Worm (Caenorhabditis elegans) whole organism, L1 larva: ENCODE results near the gene bnc-1.
A peak's percentile ranks its signal among the peaks of the same experiment; 100 is the strongest.

Experiments
- C04F5.9 ChIP-seq: sonication (generic microtip); optimal IDR thresholded peaks from 2 replicates; lab custom pipeline; 2016; ENCODE audit warnings: missing genetic modification characterization, missing compliant biosample characterization
- C16A3.4 ChIP-seq: fragments of 150-350 bp; optimal IDR thresholded peaks from 2 replicates; lab custom pipeline; 2014; ENCODE audit warnings: missing biosample characterization, missing genetic modification characterization
- F16B12.6 ChIP-seq: fragments of 150-350 bp; optimal IDR thresholded peaks from 2 replicates; lab custom pipeline; 2014; ENCODE audit warnings: missing biosample characterization, missing genetic modification characterization
- Y116A8C.19 ChIP-seq: sonication (generic microtip); optimal IDR thresholded peaks from 2 replicates; lab custom pipeline; 2016; ENCODE audit warnings: missing compliant biosample characterization, missing genetic modification characterization, borderline replicate concordance
- aly-2 ChIP-seq: fragments of 150-350 bp; optimal IDR thresholded peaks from 2 replicates; lab custom pipeline; 2014; ENCODE audit warnings: missing biosample characterization, missing genetic modification characterization
- blmp-1 ChIP-seq: fragments of 150-350 bp; optimal IDR thresholded peaks from 2 replicates; lab custom pipeline; 2014; ENCODE audit warnings: missing biosample characterization, missing genetic modification characterization
- dpl-1 ChIP-seq, 3 experiments: fragments of 150-350 bp in 2 of 3; sonication (generic microtip) in 1 of 3; optimal IDR thresholded peaks; 2 replicates each; lab custom pipeline; 2014 to 2017; ENCODE audit warnings: missing biosample characterization in 3 of 3, missing genetic modification characterization in 3 of 3, missing genetic modification reagents in 3 of 3
- dsc-1 ChIP-seq: sonication (generic microtip); optimal IDR thresholded peaks from 2 replicates; lab custom pipeline; 2016; ENCODE audit warnings: mild to moderate bottlenecking, missing genetic modification characterization, missing compliant biosample characterization
- efl-1 ChIP-seq, 4 experiments: fragments of 150-350 bp; optimal IDR thresholded peaks in 3 of 4; peaks in 1 of 4; 1 replicate in 1 of 4; 2 replicates in 3 of 4; lab custom pipeline; 2014; ENCODE audit warnings: missing biosample characterization in 2 of 4, missing genetic modification characterization in 2 of 4, missing genetic modification reagents in 2 of 4
- efl-3 ChIP-seq: fragments of 200-800 bp; sonication (Bioruptor generic); optimal IDR thresholded peaks from 2 replicates; lab custom pipeline; 2018; ENCODE audit warnings: mild to moderate bottlenecking, missing genetic modification characterization, missing compliant biosample characterization
- egl-13 ChIP-seq: sonication (generic microtip); optimal IDR thresholded peaks from 2 replicates; lab custom pipeline; 2016; ENCODE audit warnings: missing genotype, missing genetic modification reagents, missing genetic modification characterization, missing compliant biosample characterization
- egl-27 ChIP-seq, 2 experiments: fragments of 150-350 bp in 1 of 2; sonication (generic microtip); optimal IDR thresholded peaks; 3 replicates each; lab custom pipeline; 2017 to 2018; ENCODE audit warnings: missing biosample characterization in 2 of 2, missing genetic modification characterization in 2 of 2, missing genetic modification reagents in 2 of 2
- fkh-10 ChIP-seq: sonication (generic microtip); optimal IDR thresholded peaks from 2 replicates; lab custom pipeline; 2017; ENCODE audit warnings: missing biosample characterization, missing genetic modification reagents, missing genetic modification characterization
- fkh-8 ChIP-seq: sonication (generic microtip); optimal IDR thresholded peaks from 2 replicates; lab custom pipeline; 2016; ENCODE audit warnings: mild to moderate bottlenecking, missing genetic modification characterization, missing compliant biosample characterization
- fos-1 ChIP-seq: fragments of 150-350 bp; optimal IDR thresholded peaks from 2 replicates; lab custom pipeline; 2014; ENCODE audit warnings: missing biosample characterization, missing genetic modification characterization
- hlh-17 ChIP-seq: fragments of 200-800 bp; sonication (Bioruptor generic); optimal IDR thresholded peaks from 2 replicates; lab custom pipeline; 2018; ENCODE audit warnings: missing genetic modification characterization, mild to moderate bottlenecking, missing compliant biosample characterization, moderate library complexity, borderline replicate concordance
- hlh-4 ChIP-seq: sonication (generic microtip); optimal IDR thresholded peaks from 2 replicates; lab custom pipeline; 2016; ENCODE audit warnings: mild to moderate bottlenecking, missing genetic modification characterization, missing compliant biosample characterization
- irx-1 ChIP-seq: sonication (generic microtip); optimal IDR thresholded peaks from 2 replicates; lab custom pipeline; 2016; ENCODE audit warnings: missing genetic modification characterization, missing compliant biosample characterization
- isw-1 ChIP-seq: fragments of 200-800 bp; sonication (Bioruptor generic); IDR thresholded peaks from 2 replicates; pipeline ENCODE4 v1.3.6; 2022; ENCODE audit warnings: missing genetic modification characterization, missing compliant biosample characterization
- jun-1 ChIP-seq: fragments of 150-350 bp; optimal IDR thresholded peaks from 2 replicates; lab custom pipeline; 2014; ENCODE audit warnings: missing biosample characterization, missing genetic modification reagents, missing genetic modification characterization
- lin-35 ChIP-seq, 2 experiments: fragments of 150-350 bp; optimal IDR thresholded peaks; 2 replicates each; lab custom pipeline; 2014; ENCODE audit warnings: missing biosample characterization in 2 of 2, missing genetic modification characterization in 2 of 2, missing genetic modification reagents in 2 of 2
- lsy-2 ChIP-seq, 2 experiments: fragments of 150-350 bp; optimal IDR thresholded peaks; 2 replicates each; lab custom pipeline; 2014; ENCODE audit warnings: missing biosample characterization in 2 of 2, missing genetic modification characterization in 2 of 2
- mef-2 ChIP-seq: fragments of 150-350 bp; optimal IDR thresholded peaks from 2 replicates; lab custom pipeline; 2014; ENCODE audit warnings: missing biosample characterization, missing genetic modification characterization
- mep-1 ChIP-seq: fragments of 150-350 bp; optimal IDR thresholded peaks from 2 replicates; lab custom pipeline; 2014; ENCODE audit warnings: missing biosample characterization, missing genetic modification characterization
- nhr-11 ChIP-seq: fragments of 150-350 bp; optimal IDR thresholded peaks from 2 replicates; lab custom pipeline; 2014; ENCODE audit warnings: missing biosample characterization, missing genetic modification characterization
- nhr-19 ChIP-seq: fragments of 200-800 bp; sonication (Bioruptor generic); conservative IDR thresholded peaks from 2 replicates; pipeline ENCODE4 v1.3.6; 2022; ENCODE audit warnings: missing genetic modification characterization, missing compliant biosample characterization
- nhr-71 ChIP-seq: sonication (generic microtip); optimal IDR thresholded peaks from 2 replicates; lab custom pipeline; 2016; ENCODE audit warnings: mild to moderate bottlenecking, missing genetic modification characterization, moderate library complexity, missing compliant biosample characterization
- nhr-90 ChIP-seq: sonication (generic microtip); optimal IDR thresholded peaks from 2 replicates; lab custom pipeline; 2016; ENCODE audit warnings: mild to moderate bottlenecking, missing genetic modification characterization, missing compliant biosample characterization; ENCODE audit not compliant: poor library complexity
- skn-1 ChIP-seq: fragments of 150-350 bp; optimal IDR thresholded peaks from 2 replicates; lab custom pipeline; 2014; ENCODE audit warnings: missing biosample characterization, missing genetic modification characterization
- snpc-4 ChIP-seq: fragments of 150-350 bp; optimal IDR thresholded peaks from 2 replicates; lab custom pipeline; 2014; ENCODE audit warnings: missing biosample characterization, missing genetic modification characterization
- snu-23 ChIP-seq: sonication (generic microtip); optimal IDR thresholded peaks from 2 replicates; lab custom pipeline; 2016; ENCODE audit warnings: missing genetic modification characterization, missing compliant biosample characterization
- sox-4 ChIP-seq: sonication (generic microtip); optimal IDR thresholded peaks from 2 replicates; lab custom pipeline; 2016; ENCODE audit warnings: missing genetic modification characterization, missing compliant biosample characterization
- sup-37 ChIP-seq: fragments of 200-800 bp; sonication (Bioruptor generic); optimal IDR thresholded peaks from 2 replicates; lab custom pipeline; 2018; ENCODE audit warnings: mild to moderate bottlenecking, missing genetic modification characterization, missing compliant biosample characterization
- tbx-2 ChIP-seq: sonication (generic microtip); optimal IDR thresholded peaks from 2 replicates; lab custom pipeline; 2016; ENCODE audit warnings: missing genetic modification characterization, missing compliant biosample characterization
- unc-130 ChIP-seq: fragments of 150-350 bp; optimal IDR thresholded peaks from 2 replicates; lab custom pipeline; 2017; ENCODE audit warnings: missing biosample characterization, missing genetic modification characterization, inconsistent platforms
- unc-30 ChIP-seq: sonication (generic microtip); optimal IDR thresholded peaks from 2 replicates; lab custom pipeline; 2017; ENCODE audit warnings: missing biosample characterization, missing genetic modification characterization
- unc-62 ChIP-seq: fragments of 150-350 bp; optimal IDR thresholded peaks from 2 replicates; lab custom pipeline; 2014; ENCODE audit warnings: missing biosample characterization, missing genetic modification reagents, missing genetic modification characterization
- unc-86 ChIP-seq: sonication (generic microtip); optimal IDR thresholded peaks from 2 replicates; lab custom pipeline; 2016; ENCODE audit warnings: missing genetic modification characterization, missing compliant biosample characterization
- unc-98 ChIP-seq: fragments of 200-800 bp; sonication (Bioruptor generic); IDR thresholded peaks from 2 replicates; pipeline ENCODE4 v1.3.6; 2022; ENCODE audit warnings: missing genetic modification characterization, missing compliant biosample characterization
- ztf-11 ChIP-seq, 2 experiments: sonication (generic microtip); optimal IDR thresholded peaks; 2 replicates each; lab custom pipeline; 2016 to 2017; ENCODE audit warnings: missing genetic modification characterization in 2 of 2, missing biosample characterization in 1 of 2, missing compliant biosample characterization in 1 of 2
- ztf-4 ChIP-seq: fragments of 150-350 bp; optimal IDR thresholded peaks from 2 replicates; lab custom pipeline; 2014; ENCODE audit warnings: missing biosample characterization, missing genetic modification characterization

The bnc-1 gene

ce11 chrV:12314413-12314812, 37.6 kb upstream of the bnc-1 start (continued):
- TF ChIP-seq isw-1 (no peak), nhr-19 (GFP tag; lab: Robert Waterston, UW) (no peak), ztf-11 (tag; optimal IDR thresholded peaks at IDR 0.05; lab: Kevin White, UChicago) (no peak), efl-3 (GFP tag; lab: Kevin White, UChicago) (no peak), ztf-4 (no peak), fkh-10 (GFP tag; lab: Kevin White, UChicago) (peak; percentile 44), lin-35 (GFP tag; optimal IDR thresholded peaks at IDR 0.05; lab: Kevin White, UChicago) (no peak), lsy-2 (tag; optimal IDR thresholded peaks at IDR 0.05; lab: Kevin White, UChicago) (peak in 1 of 2 experiments; percentile 33), snu-23 (no peak), hlh-17 (GFP tag; lab: Kevin White, UChicago) (no peak), efl-1 (optimal IDR thresholded peaks at IDR 0.05; lab: Kevin White, UChicago) (no peak), efl-1 (GFP tag; optimal IDR thresholded peaks at IDR 0.05 in 1 of 2; lab: Kevin White, UChicago) (no peak), sox-4 (no peak)

- no peak for TF ChIP-seq unc-86 (tag; lab: Kevin White, UChicago)
- no peak for TF ChIP-seq mef-2 (tag; lab: Kevin White, UChicago)
- TF ChIP-seq dsc-1 = no peak
- TF ChIP-seq dpl-1 (GFP tag; optimal IDR thresholded peaks at IDR 0.05; lab: Kevin White, UChicago) = no peak
- TF ChIP-seq jun-1 = no peak
- no peak for TF ChIP-seq lsy-2 (tag; optimal IDR thresholded peaks at IDR 0.05; lab: Kevin White, UChicago)
- no peak for TF ChIP-seq nhr-11 (tag; lab: Kevin White, UChicago)
- no peak for TF ChIP-seq F16B12.6 (tag; lab: Kevin White, UChicago)
- no peak for TF ChIP-seq skn-1
- TF ChIP-seq tbx-2 (tag; lab: Kevin White, UChicago) = no peak
- TF ChIP-seq fkh-10 (GFP tag; lab: Kevin White, UChicago) = no peak
- TF ChIP-seq fos-1 (tag; lab: Kevin White, UChicago) = no peak
- TF ChIP-seq unc-130 (tag; lab: Kevin White, UChicago) = no peak
- TF ChIP-seq nhr-90 = no peak
- no peak for TF ChIP-seq egl-13 (tag; lab: Kevin White, UChicago)
- no peak for TF ChIP-seq unc-62 (GFP tag; lab: Kevin White, UChicago)
- TF ChIP-seq mep-1 (tag; lab: Kevin White, UChicago) = no peak
These were observed 33.4 kb upstream of the bnc-1 start, which contains the start of gene hpo-30 for ce11 chrV:12310256-12310655. hpo-30 (minus strand) TSS chrV:12310356.

- TF ChIP-seq lsy-2 (tag; optimal IDR thresholded peaks at IDR 0.05; lab: Kevin White, UChicago) (peak in 1 of 2 experiments; percentile 15), mep-1 (tag; lab: Kevin White, UChicago) (no peak), aly-2 (tag; lab: Kevin White, UChicago) (peak; percentile 69)
These were observed 30.2 kb upstream of the bnc-1 start, which contains the start of gene srg-45 for ce11 chrV:12307011-12307540. srg-45 (plus strand) TSS chrV:12307490.

- TF ChIP-seq mef-2 (tag; lab: Kevin White, UChicago) (no peak), efl-1 (optimal IDR thresholded peaks at IDR 0.05; lab: Kevin White, UChicago) (no peak), efl-1 (GFP tag; optimal IDR thresholded peaks at IDR 0.05 in 1 of 2; lab: Kevin White, UChicago) (peak in 1 of 2 experiments; percentile 94), nhr-90 (no peak), snpc-4 (tag; lab: Kevin White, UChicago) (no peak)
- TF ChIP-seq, all 84 proteins: peak for 1
These were observed 28.8 kb upstream of the bnc-1 start for ce11 chrV:12305677-12306076.

ce11 chrV:12303453-12304077, 26.7 kb upstream of the bnc-1 start:
- TF ChIP-seq unc-86 (tag; lab: Kevin White, UChicago) = peak; percentile 77
- TF ChIP-seq sup-37 (GFP tag; lab: Kevin White, UChicago) = peak; percentile 69
- TF ChIP-seq C16A3.4 (tag; lab: Kevin White, UChicago) = peak; percentile 77
- peak; percentile 72 for TF ChIP-seq sox-4
- TF ChIP-seq Y116A8C.19 (tag; lab: Kevin White, UChicago) = no peak
- TF ChIP-seq lsy-2 (tag; optimal IDR thresholded peaks at IDR 0.05; lab: Kevin White, UChicago) = peak; percentile 73 to 77
- peak; percentile 91 for TF ChIP-seq dsc-1
- TF ChIP-seq hlh-4 (tag; lab: Kevin White, UChicago) = no peak
- peak; percentile 58 for TF ChIP-seq mep-1 (tag; lab: Kevin White, UChicago)
- TF ChIP-seq nhr-19 (GFP tag; lab: Robert Waterston, UW) = peak; percentile 86
- TF ChIP-seq C04F5.9 (tag; lab: Kevin White, UChicago) = no peak
- no peak for TF ChIP-seq mef-2 (tag; lab: Kevin White, UChicago)
- peak; percentile 74 for TF ChIP-seq unc-98 (GFP tag; lab: Robert Waterston, UW)
- TF ChIP-seq unc-62 (GFP tag; lab: Kevin White, UChicago) = no peak
- peak; percentile 88 for TF ChIP-seq nhr-71 (tag; lab: Kevin White, UChicago)
- peak; percentile 68 for TF ChIP-seq fos-1 (tag; lab: Kevin White, UChicago)
- TF ChIP-seq blmp-1 (tag; lab: Kevin White, UChicago) = no peak
- peak; percentile 73 for TF ChIP-seq irx-1 (tag; lab: Kevin White, UChicago)
- TF ChIP-seq egl-27 (tag; optimal IDR thresholded peaks at IDR 0.05; lab: Kevin White, UChicago) = no peak
- peak; percentile 84 for TF ChIP-seq fkh-8 (tag; lab: Kevin White, UChicago)
- TF ChIP-seq unc-30 = no peak
